Worm (Caenorhabditis elegans): ENCODE results near the gene R12B2.2.

DNA sequence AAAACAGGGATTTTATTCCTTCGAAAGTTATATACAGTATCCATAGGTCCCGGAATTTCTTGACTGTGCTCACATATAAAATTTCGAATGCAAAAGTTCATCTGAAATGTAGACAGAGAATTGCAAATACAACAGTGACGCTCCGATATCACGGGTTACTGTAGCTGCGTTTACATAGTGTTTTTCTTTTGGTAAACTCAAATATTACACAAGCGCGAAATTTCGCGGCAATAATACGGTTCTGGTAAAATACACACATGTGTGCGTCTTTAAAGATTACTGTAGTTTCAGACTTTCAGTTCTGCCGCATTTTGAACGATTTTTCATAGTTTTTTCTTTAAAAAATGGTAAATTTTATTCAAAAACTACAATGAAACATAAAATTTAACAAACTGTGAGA is 16.3 kb upstream of the R12B2.2 start, which contains the start of gene rev-3:
- TF ChIP-seq ces-1 (GFP tag; optimal IDR thresholded peaks at IDR 0.05) (no peak), lir-3 (tag; optimal IDR thresholded peaks at IDR 0.05) (no peak), nhr-76 (tag; optimal IDR thresholded peaks at IDR 0.05) (no peak), snpc-1.2 (GFP tag; IDR thresholded peaks at IDR 0.05) (no peak), mxl-2 (GFP tag; conservative IDR thresholded peaks at IDR 0.05) (no peak), ceh-62 (tag; optimal IDR thresholded peaks at IDR 0.05) (no peak), dmd-9 (GFP tag; IDR thresholded peaks at IDR 0.05) (no peak), nhr-11 (tag; optimal IDR thresholded peaks at IDR 0.05) (no peak), lin-39 (tag; optimal IDR thresholded peaks at IDR 0.05) (no peak), nhr-237 (tag; optimal IDR thresholded peaks at IDR 0.05) (no peak), lin-15B (tag; optimal IDR thresholded peaks at IDR 0.05) (no peak), zag-1 (tag; optimal IDR thresholded peaks at IDR 0.05) (no peak), snpc-4 (tag; optimal IDR thresholded peaks at IDR 0.05) (no peak)

Data from whole organism, L4 larva.